Worm (Caenorhabditis elegans) whole organism, L4 larva: ENCODE results near the gene gpx-2.

Source experiments
- F44E2.7 ChIP-seq: fragments of 200-800 bp; sonication (Bioruptor generic); IDR thresholded peaks from 2 replicates; pipeline ENCODE4 v2.1.2; 2022; ENCODE audit warnings: missing genetic modification characterization, missing compliant biosample characterization
- R02D3.7 ChIP-seq: fragments of 150-350 bp; sonication (generic microtip); optimal IDR thresholded peaks from 3 replicates; lab custom pipeline; 2014; ENCODE audit warnings: missing biosample characterization, missing genetic modification characterization
- Y105C5A.15 ChIP-seq: fragments of 200-800 bp; sonication (Bioruptor generic); IDR thresholded peaks from 2 replicates; pipeline ENCODE4 v1.3.6; 2022; ENCODE audit warnings: missing genetic modification characterization, missing compliant biosample characterization
- ZK546.5 ChIP-seq, 2 experiments: sonication (generic microtip); optimal IDR thresholded peaks; 2 replicates each; lab custom pipeline; 2017; ENCODE audit warnings: missing biosample characterization in 2 of 2, missing genetic modification characterization in 2 of 2
- aha-1 ChIP-seq: fragments of 150-350 bp; peaks from one replicate; lab custom pipeline; 2014; ENCODE audit warnings: missing biosample characterization, missing genetic modification characterization
- dmd-8 ChIP-seq: fragments of 200-800 bp; sonication (Bioruptor generic); IDR thresholded peaks from 2 replicates; pipeline ENCODE4 v1.3.6; 2022; ENCODE audit warnings: missing genetic modification characterization, missing compliant biosample characterization
- hlh-11 ChIP-seq: fragments of 200-800 bp; sonication (Bioruptor generic); optimal IDR thresholded peaks from 2 replicates; lab custom pipeline; 2018; ENCODE audit warnings: mild to moderate bottlenecking, missing genetic modification characterization, missing compliant biosample characterization
- lim-7 ChIP-seq: fragments of 200-800 bp; sonication (Bioruptor generic); IDR thresholded peaks from 2 replicates; pipeline ENCODE4 v1.3.6; 2022; ENCODE audit warnings: missing genetic modification characterization, missing compliant biosample characterization
- lin-13 ChIP-seq: fragments of 150-350 bp; optimal IDR thresholded peaks from 2 replicates; lab custom pipeline; 2014; ENCODE audit warnings: missing biosample characterization, missing genetic modification reagents, missing genetic modification characterization
- lin-29 ChIP-seq: fragments of 200-800 bp; sonication (Bioruptor generic); IDR thresholded peaks from 2 replicates; pipeline ENCODE4 v1.3.6; 2022; ENCODE audit warnings: missing genetic modification reagents, missing genetic modification characterization, missing compliant biosample characterization
- nhr-41 ChIP-seq: fragments of 200-800 bp; sonication (Bioruptor generic); IDR thresholded peaks from 2 replicates; pipeline ENCODE4 v1.3.6; 2022; ENCODE audit warnings: missing genetic modification reagents, missing genetic modification characterization, missing compliant biosample characterization
- set-16 ChIP-seq: fragments of 200-800 bp; sonication (Bioruptor generic); IDR thresholded peaks from 2 replicates; pipeline ENCODE4 v1.3.6; 2022; ENCODE audit warnings: missing genetic modification reagents, missing genetic modification characterization, missing compliant biosample characterization
- snpc-4 ChIP-seq: fragments of 150-350 bp; optimal IDR thresholded peaks from 2 replicates; lab custom pipeline; 2014; ENCODE audit warnings: missing biosample characterization, missing genetic modification characterization
- spr-3 ChIP-seq: fragments of 200-800 bp; sonication (Bioruptor generic); optimal IDR thresholded peaks from 2 replicates; lab custom pipeline; 2018; ENCODE audit warnings: mild to moderate bottlenecking, missing genetic modification characterization, missing compliant biosample characterization
- tra-1 ChIP-seq: fragments of 200-800 bp; sonication (Bioruptor generic); IDR thresholded peaks from 2 replicates; pipeline ENCODE4 v1.3.6; 2022; ENCODE audit warnings: missing genetic modification reagents, missing genetic modification characterization, missing compliant biosample characterization
- unc-62 ChIP-seq, 3 experiments: fragments of 150-350 bp in 1 of 3; sonication (generic microtip); optimal IDR thresholded peaks in 2 of 3; peaks in 1 of 3; 1 replicate in 1 of 3; 2 replicates in 2 of 3; lab custom pipeline; 2014 to 2017; ENCODE audit warnings: missing biosample characterization in 3 of 3, missing genetic modification characterization in 3 of 3, missing genetic modification reagents in 3 of 3, missing genotype in 1 of 3
- zag-1 ChIP-seq: fragments of 150-350 bp; optimal IDR thresholded peaks from 2 replicates; lab custom pipeline; 2014; ENCODE audit warnings: missing biosample characterization, missing genetic modification characterization
- zip-2 ChIP-seq: fragments of 150-350 bp; optimal IDR thresholded peaks from 2 replicates; lab custom pipeline; 2014; ENCODE audit warnings: missing biosample characterization, missing genetic modification characterization

The gpx-2 gene

ce11 chrII:14903611-14904010 is 37.0 kb downstream of the gpx-2 start:
- TF ChIP-seq lin-29: no peak
- TF ChIP-seq unc-62 (GFP tag; optimal IDR thresholded peaks at IDR 0.05 in 1 of 2; lab: Kevin White, UChicago): peak in 1 of 2 experiments; percentile 78
- no peak for TF ChIP-seq unc-62 (tag; optimal IDR thresholded peaks at IDR 0.05; lab: Kevin White, UChicago)

- TF ChIP-seq zip-2 (tag; lab: Kevin White, UChicago) (no peak), lim-7 (GFP tag; lab: Robert Waterston, UW) (no peak), tra-1 (GFP tag; lab: Robert Waterston, UW) (no peak), zag-1 (tag; lab: Kevin White, UChicago) (no peak), aha-1 (tag; lab: Kevin White, UChicago) (peak; percentile 80), R02D3.7 (tag; lab: Kevin White, UChicago) (no peak), set-16 (GFP tag; lab: Robert Waterston, UW) (peak; percentile 57), nhr-41 (GFP tag; lab: Robert Waterston, UW) (no peak)
Observed at ce11 chrII:14904635-14905034, 38.1 kb downstream of the gpx-2 start.

ce11 chrII:14907719-14908118 is 41.2 kb downstream of the gpx-2 start:
- 0 out of 2 replicates have a peak, but pooled peaks have one; percentile 56 for TF ChIP-seq dmd-8
- no peak for TF ChIP-seq F44E2.7 (GFP tag; lab: Robert Waterston, UW)
- TF ChIP-seq aha-1 (tag; lab: Kevin White, UChicago): peak; percentile 50
- TF ChIP-seq, all 104 proteins: peak for 2

- TF ChIP-seq unc-62 (GFP tag; optimal IDR thresholded peaks at IDR 0.05 in 1 of 2; lab: Kevin White, UChicago) (peak in 1 of 2 experiments; percentile 49), unc-62 (tag; optimal IDR thresholded peaks at IDR 0.05; lab: Kevin White, UChicago) (no peak), Y105C5A.15 (no peak)
- TF ChIP-seq, all 104 proteins: peak for 1
Observed at ce11 chrII:14910307-14910706, 43.7 kb downstream of the gpx-2 start, which contains the start of gene R03C1.1. Gene R03C1.1 (minus strand): TSS chrII:14910407.

ce11 chrII:14916848-14917247 is 50.3 kb downstream of the gpx-2 start:
- TF ChIP-seq lin-13 (GFP tag; lab: Kevin White, UChicago): no peak
- peak; percentile 5 for TF ChIP-seq hlh-11 (tag; lab: Kevin White, UChicago)
- no peak for TF ChIP-seq spr-3 (GFP tag; lab: Kevin White, UChicago)
- no peak for TF ChIP-seq snpc-4 (tag; lab: Kevin White, UChicago)
- TF ChIP-seq ZK546.5 (tag; optimal IDR thresholded peaks at IDR 0.05; lab: Kevin White, UChicago): no peak
- TF ChIP-seq set-16 (GFP tag; lab: Robert Waterston, UW): no peak
